Worm (Caenorhabditis elegans) whole organism, L1 larva: Measurements from ENCODE around the gene C34E11.4.

Experiments
- C16A3.4 ChIP-seq: fragments of 150-350 bp; optimal IDR thresholded peaks from 2 replicates; lab custom pipeline; 2014; ENCODE audit warnings: missing biosample characterization, missing genetic modification characterization
- F16B12.6 ChIP-seq: fragments of 150-350 bp; optimal IDR thresholded peaks from 2 replicates; lab custom pipeline; 2014; ENCODE audit warnings: missing biosample characterization, missing genetic modification characterization
- aha-1 ChIP-seq: fragments of 150-350 bp; optimal IDR thresholded peaks from 2 replicates; lab custom pipeline; 2014; ENCODE audit warnings: missing biosample characterization, missing genetic modification characterization
- ama-1 ChIP-seq: fragments of 150-350 bp; optimal IDR thresholded peaks from 2 replicates; lab custom pipeline; 2014
- ceh-82 ChIP-seq, 3 experiments: fragments of 150-350 bp in 1 of 3; sonication (generic microtip) in 2 of 3; optimal IDR thresholded peaks; 2 replicates each; lab custom pipeline; 2014 to 2017; ENCODE audit warnings: missing biosample characterization in 3 of 3, missing genetic modification characterization in 3 of 3
- dsc-1 ChIP-seq: sonication (generic microtip); optimal IDR thresholded peaks from 2 replicates; lab custom pipeline; 2016; ENCODE audit warnings: mild to moderate bottlenecking, missing genetic modification characterization, missing compliant biosample characterization
- efl-1 ChIP-seq, 4 experiments: fragments of 150-350 bp; optimal IDR thresholded peaks in 3 of 4; peaks in 1 of 4; 1 replicate in 1 of 4; 2 replicates in 3 of 4; lab custom pipeline; 2014; ENCODE audit warnings: missing biosample characterization in 2 of 4, missing genetic modification characterization in 2 of 4, missing genetic modification reagents in 2 of 4
- egl-13 ChIP-seq: sonication (generic microtip); optimal IDR thresholded peaks from 2 replicates; lab custom pipeline; 2016; ENCODE audit warnings: missing genotype, missing genetic modification reagents, missing genetic modification characterization, missing compliant biosample characterization
- elt-2 ChIP-seq: sonication (generic microtip); optimal IDR thresholded peaks from 2 replicates; lab custom pipeline; 2016; ENCODE audit warnings: missing genetic modification characterization, mild to moderate bottlenecking, inconsistent platforms, missing compliant biosample characterization, missing genetic modification reagents
- elt-3 ChIP-seq, 6 experiments: fragments of 150-350 bp in 1 of 6; sonication (generic microtip); optimal IDR thresholded peaks; 2 replicates each; lab custom pipeline; 2017 to 2018; ENCODE audit warnings: missing biosample characterization in 6 of 6, missing genetic modification characterization in 6 of 6, inconsistent platforms in 1 of 6
- fos-1 ChIP-seq: fragments of 150-350 bp; optimal IDR thresholded peaks from 2 replicates; lab custom pipeline; 2014; ENCODE audit warnings: missing biosample characterization, missing genetic modification characterization
- grh-1 ChIP-seq: fragments of 200-800 bp; sonication (Bioruptor generic); IDR thresholded peaks from 2 replicates; pipeline ENCODE4 v1.3.6; 2022; ENCODE audit warnings: missing genetic modification reagents, missing genetic modification characterization, missing compliant biosample characterization
- hlh-4 ChIP-seq: sonication (generic microtip); optimal IDR thresholded peaks from 2 replicates; lab custom pipeline; 2016; ENCODE audit warnings: mild to moderate bottlenecking, missing genetic modification characterization, missing compliant biosample characterization
- hpl-2 ChIP-seq: fragments of 150-350 bp; optimal IDR thresholded peaks from 2 replicates; lab custom pipeline; 2014; ENCODE audit warnings: missing biosample characterization, missing genetic modification reagents, missing genetic modification characterization
- isw-1 ChIP-seq: fragments of 200-800 bp; sonication (Bioruptor generic); IDR thresholded peaks from 2 replicates; pipeline ENCODE4 v1.3.6; 2022; ENCODE audit warnings: missing genetic modification characterization, missing compliant biosample characterization
- jun-1 ChIP-seq: fragments of 150-350 bp; optimal IDR thresholded peaks from 2 replicates; lab custom pipeline; 2014; ENCODE audit warnings: missing biosample characterization, missing genetic modification reagents, missing genetic modification characterization
- lin-14 ChIP-seq: fragments of 200-800 bp; sonication (Bioruptor generic); optimal IDR thresholded peaks from 2 replicates; lab custom pipeline; 2018; ENCODE audit warnings: mild to moderate bottlenecking, missing genetic modification characterization, moderate library complexity, missing compliant biosample characterization
- lin-15B ChIP-seq: fragments of 150-350 bp; sonication (generic microtip); optimal IDR thresholded peaks from 3 replicates; lab custom pipeline; 2014; ENCODE audit warnings: missing biosample characterization, missing genetic modification characterization
- lin-35 ChIP-seq, 2 experiments: fragments of 150-350 bp; optimal IDR thresholded peaks; 2 replicates each; lab custom pipeline; 2014; ENCODE audit warnings: missing biosample characterization in 2 of 2, missing genetic modification characterization in 2 of 2, missing genetic modification reagents in 2 of 2
- mab-9 ChIP-seq: fragments of 200-800 bp; sonication (Bioruptor generic); IDR thresholded peaks from 2 replicates; pipeline ENCODE4 v1.3.6; 2022; ENCODE audit warnings: missing genetic modification reagents, missing genetic modification characterization, missing compliant biosample characterization
- mdl-1 ChIP-seq, 2 experiments: fragments of 150-350 bp; optimal IDR thresholded peaks; 2 replicates each; lab custom pipeline; 2014 to 2017; ENCODE audit warnings: missing biosample characterization in 2 of 2, missing genetic modification characterization in 2 of 2, inconsistent platforms in 1 of 2
- mef-2 ChIP-seq: fragments of 150-350 bp; optimal IDR thresholded peaks from 2 replicates; lab custom pipeline; 2014; ENCODE audit warnings: missing biosample characterization, missing genetic modification characterization
- nhr-19 ChIP-seq: fragments of 200-800 bp; sonication (Bioruptor generic); conservative IDR thresholded peaks from 2 replicates; pipeline ENCODE4 v1.3.6; 2022; ENCODE audit warnings: missing genetic modification characterization, missing compliant biosample characterization
- nhr-20 ChIP-seq: sonication (generic microtip); optimal IDR thresholded peaks from 2 replicates; lab custom pipeline; 2016; ENCODE audit warnings: mild to moderate bottlenecking, missing genetic modification characterization, missing compliant biosample characterization
- nhr-237 ChIP-seq: fragments of 150-350 bp; optimal IDR thresholded peaks from 2 replicates; lab custom pipeline; 2014; ENCODE audit warnings: missing biosample characterization, missing genetic modification characterization
- nhr-28 ChIP-seq: fragments of 150-350 bp; optimal IDR thresholded peaks from 2 replicates; lab custom pipeline; 2014; ENCODE audit warnings: missing biosample characterization, missing genetic modification characterization
- nhr-47 ChIP-seq: sonication (generic microtip); optimal IDR thresholded peaks from 2 replicates; lab custom pipeline; 2016; ENCODE audit warnings: mild to moderate bottlenecking, missing genetic modification characterization, moderate library complexity, missing compliant biosample characterization
- nhr-71 ChIP-seq: sonication (generic microtip); optimal IDR thresholded peaks from 2 replicates; lab custom pipeline; 2016; ENCODE audit warnings: mild to moderate bottlenecking, missing genetic modification characterization, moderate library complexity, missing compliant biosample characterization
- nhr-76 ChIP-seq: sonication (generic microtip); optimal IDR thresholded peaks from 2 replicates; lab custom pipeline; 2017; ENCODE audit warnings: missing biosample characterization, missing genetic modification characterization
- nhr-85 ChIP-seq: sonication (generic microtip); peaks from one replicate; lab custom pipeline; 2016; ENCODE audit warnings: missing genetic modification characterization, inconsistent platforms, missing compliant biosample characterization
- nhr-90 ChIP-seq: sonication (generic microtip); optimal IDR thresholded peaks from 2 replicates; lab custom pipeline; 2016; ENCODE audit warnings: mild to moderate bottlenecking, missing genetic modification characterization, missing compliant biosample characterization; ENCODE audit not compliant: poor library complexity
- pqm-1 ChIP-seq: sonication (generic microtip); optimal IDR thresholded peaks from 3 replicates; lab custom pipeline; 2017; ENCODE audit warnings: missing biosample characterization, missing genetic modification characterization
- skn-1 ChIP-seq: fragments of 150-350 bp; optimal IDR thresholded peaks from 2 replicates; lab custom pipeline; 2014; ENCODE audit warnings: missing biosample characterization, missing genetic modification characterization
- snpc-4 ChIP-seq: fragments of 150-350 bp; optimal IDR thresholded peaks from 2 replicates; lab custom pipeline; 2014; ENCODE audit warnings: missing biosample characterization, missing genetic modification characterization
- sup-37 ChIP-seq: fragments of 200-800 bp; sonication (Bioruptor generic); optimal IDR thresholded peaks from 2 replicates; lab custom pipeline; 2018; ENCODE audit warnings: mild to moderate bottlenecking, missing genetic modification characterization, missing compliant biosample characterization
- unc-130 ChIP-seq: fragments of 150-350 bp; optimal IDR thresholded peaks from 2 replicates; lab custom pipeline; 2017; ENCODE audit warnings: missing biosample characterization, missing genetic modification characterization, inconsistent platforms
- unc-62 ChIP-seq: fragments of 150-350 bp; optimal IDR thresholded peaks from 2 replicates; lab custom pipeline; 2014; ENCODE audit warnings: missing biosample characterization, missing genetic modification reagents, missing genetic modification characterization
- unc-98 ChIP-seq: fragments of 200-800 bp; sonication (Bioruptor generic); IDR thresholded peaks from 2 replicates; pipeline ENCODE4 v1.3.6; 2022; ENCODE audit warnings: missing genetic modification characterization, missing compliant biosample characterization
- vab-15 ChIP-seq: sonication (generic microtip); optimal IDR thresholded peaks from 2 replicates; lab custom pipeline; 2017; ENCODE audit warnings: missing genotype, mild to moderate bottlenecking, missing genetic modification characterization, missing compliant biosample characterization
- xbp-1 ChIP-seq: sonication (generic microtip); optimal IDR thresholded peaks from 2 replicates; lab custom pipeline; 2016; ENCODE audit warnings: missing genetic modification characterization, missing compliant biosample characterization
- zip-4 ChIP-seq: fragments of 200-800 bp; sonication (Bioruptor generic); optimal IDR thresholded peaks from 2 replicates; lab custom pipeline; 2018; ENCODE audit warnings: mild to moderate bottlenecking, missing genetic modification characterization, moderate library complexity, missing compliant biosample characterization
- ztf-11 ChIP-seq, 2 experiments: sonication (generic microtip); optimal IDR thresholded peaks; 2 replicates each; lab custom pipeline; 2016 to 2017; ENCODE audit warnings: missing genetic modification characterization in 2 of 2, missing biosample characterization in 1 of 2, missing compliant biosample characterization in 1 of 2
- ztf-4 ChIP-seq: fragments of 150-350 bp; optimal IDR thresholded peaks from 2 replicates; lab custom pipeline; 2014; ENCODE audit warnings: missing biosample characterization, missing genetic modification characterization

Gene C34E11.4

ce11 chrX:11791364-11792221 lies 12.4 kb upstream of the C34E11.4 start:
- TF ChIP-seq nhr-71 (tag; lab: Kevin White, UChicago) (peak; percentile 18), vab-15 (tag; lab: Kevin White, UChicago) (no peak), unc-62 (GFP tag; lab: Kevin White, UChicago) (no peak), nhr-85 (tag; lab: Kevin White, UChicago) (peak; percentile 45), jun-1 (tag; lab: Kevin White, UChicago) (peak; percentile 77), xbp-1 (peak; percentile 12), lin-35 (GFP tag; optimal IDR thresholded peaks at IDR 0.05; lab: Kevin White, UChicago) (peak in 1 of 2 experiments; percentile 57), aha-1 (tag; lab: Kevin White, UChicago) (no peak), snpc-4 (tag; lab: Kevin White, UChicago) (peak; percentile 29), nhr-28 (tag; lab: Kevin White, UChicago) (no peak), hlh-4 (tag; lab: Kevin White, UChicago) (no peak), ztf-11 (tag; optimal IDR thresholded peaks at IDR 0.05; lab: Kevin White, UChicago) (no peak), ztf-4 (tag; lab: Kevin White, UChicago) (peak; percentile 1), zip-4 (GFP tag; lab: Kevin White, UChicago) (peak; percentile 77), unc-98 (no peak), ama-1 (lab: Kevin White, UChicago) (no peak), nhr-47 (tag; lab: Kevin White, UChicago) (no peak), efl-1 (optimal IDR thresholded peaks at IDR 0.05; lab: Kevin White, UChicago) (peak in 1 of 2 experiments; percentile 45), efl-1 (GFP tag; optimal IDR thresholded peaks at IDR 0.05 in 1 of 2; lab: Kevin White, UChicago) (peak; percentile 5 to 47), C16A3.4 (tag; lab: Kevin White, UChicago) (no peak), nhr-90 (tag; lab: Kevin White, UChicago) (peak; percentile 16), pqm-1 (tag; lab: Kevin White, UChicago) (peak; percentile 11), fos-1 (tag; lab: Kevin White, UChicago) (peak; percentile 34), elt-3 (tag; optimal IDR thresholded peaks at IDR 0.05; lab: Kevin White, UChicago) (peak in 2 of 6 experiments; percentile 3 to 23), elt-2 (tag; lab: Kevin White, UChicago) (peak; percentile 91), ceh-82 (tag; optimal IDR thresholded peaks at IDR 0.05; lab: Kevin White, UChicago) (peak in 2 of 3 experiments; percentile 47 to 48), nhr-20 (tag; lab: Kevin White, UChicago) (peak; percentile 24), unc-130 (tag; lab: Kevin White, UChicago) (no peak), grh-1 (GFP tag; lab: Robert Waterston, UW) (no peak), lin-15B (tag; lab: Kevin White, UChicago) (no peak), hpl-2 (GFP tag; lab: Kevin White, UChicago) (peak; percentile 26), skn-1 (peak; percentile 86), nhr-19 (GFP tag; lab: Robert Waterston, UW) (no peak), mdl-1 (tag; optimal IDR thresholded peaks at IDR 0.05; lab: Kevin White, UChicago) (peak in 1 of 2 experiments; percentile 20), nhr-76 (tag; lab: Kevin White, UChicago) (no peak), isw-1 (GFP tag; lab: Robert Waterston, UW) (peak; percentile 4; the same call in 1 of the 2 replicates), egl-13 (no peak), nhr-237 (tag; lab: Kevin White, UChicago) (no peak), mab-9 (GFP tag; lab: Robert Waterston, UW) (no peak), dsc-1 (tag; lab: Kevin White, UChicago) (no peak), mef-2 (tag; lab: Kevin White, UChicago) (no peak), F16B12.6 (tag; lab: Kevin White, UChicago) (no peak), lin-14 (peak; percentile 19), sup-37 (GFP tag; lab: Kevin White, UChicago) (peak; percentile 2)
- TF ChIP-seq, all 84 proteins: peak for 22
